Fruit fly (Drosophila melanogaster): ENCODE data around the gene Atet.

The Atet gene

dm6 chr2L:4345569-4346131 is 11.9 kb downstream of the Atet start (continued):
- TF ChIP-seq Dref (GFP tag; IDR thresholded peaks at IDR 0.05) (no peak), ci (GFP tag; IDR thresholded peaks at IDR 0.05) (no peak; the same call in 2 of the 3 replicates), sc (optimal IDR thresholded peaks at IDR 0.05) (no peak), sc (GFP tag; optimal IDR thresholded peaks at IDR 0.05) (no peak), knrl (GFP tag; IDR thresholded peaks at IDR 0.05; ENCODE audit: partially characterized antibody) (peak; percentile 34; the same call in 1 of the 3 replicates), HLHmδ (GFP tag; optimal IDR thresholded peaks at IDR 0.05) (no peak), CG12299 (tag; optimal IDR thresholded peaks at IDR 0.05) (no peak), fd3F (GFP tag; optimal IDR thresholded peaks at IDR 0.05) (no peak), Spps (tag; optimal IDR thresholded peaks at IDR 0.05) (no peak), CG9437 (GFP tag; optimal IDR thresholded peaks at IDR 0.05) (no peak), gce (GFP tag; IDR thresholded peaks at IDR 0.05) (no peak), rib (GFP tag; IDR thresholded peaks at IDR 0.05) (no peak), bowl (GFP tag; IDR thresholded peaks at IDR 0.05) (no peak), pros (GFP tag; optimal IDR thresholded peaks at IDR 0.05) (peak; percentile 92), onecut (GFP tag; IDR thresholded peaks at IDR 0.05) (no peak), CG6254 (GFP tag; optimal IDR thresholded peaks at IDR 0.05) (no peak), Awh (GFP tag; IDR thresholded peaks at IDR 0.05) (no peak), ems (GFP tag; optimal IDR thresholded peaks at IDR 0.05) (no peak), unc-4 (GFP tag; IDR thresholded peaks at IDR 0.05; ENCODE audit: partially characterized antibody) (0 out of 2 replicates have a peak, but pooled peaks have one; percentile 27), da (GFP tag; optimal IDR thresholded peaks at IDR 0.05) (no peak), cad (GFP tag; optimal IDR thresholded peaks at IDR 0.05) (no peak), ac (GFP tag; optimal IDR thresholded peaks at IDR 0.05) (no peak), Trl (optimal IDR thresholded peaks at IDR 0.05) (no peak), Trl (GFP tag; optimal IDR thresholded peaks at IDR 0.05) (no peak), danr (GFP tag; IDR thresholded peaks at IDR 0.05) (no peak), CG4730 (GFP tag; IDR thresholded peaks at IDR 0.05) (no peak), amos (GFP tag; IDR thresholded peaks at IDR 0.05; ENCODE audit: partially characterized antibody) (peak; percentile 72), CG31365 (tag; optimal IDR thresholded peaks at IDR 0.05) (peak; percentile 50), CG13123 (GFP tag; optimal IDR thresholded peaks at IDR 0.05) (no peak), kah (GFP tag; optimal IDR thresholded peaks at IDR 0.05) (no peak), zfh2 (GFP tag; optimal IDR thresholded peaks at IDR 0.05) (no peak), cwo (GFP tag; optimal IDR thresholded peaks at IDR 0.05) (no peak), CG10959 (GFP tag; IDR thresholded peaks at IDR 0.05) (no peak), sqz (GFP tag; optimal IDR thresholded peaks at IDR 0.05) (no peak), dpn (GFP tag; optimal IDR thresholded peaks at IDR 0.05) (peak in 1 of 2 experiments; percentile 18), CG1602 (GFP tag; optimal IDR thresholded peaks at IDR 0.05) (no peak), CG12219 (GFP tag; optimal IDR thresholded peaks at IDR 0.05) (no peak), CG13424 (tag; optimal IDR thresholded peaks at IDR 0.05) (no peak), CHES-1-like (GFP tag; optimal IDR thresholded peaks at IDR 0.05) (no peak), wek (GFP tag; optimal IDR thresholded peaks at IDR 0.05) (no peak), az2 (GFP tag; optimal IDR thresholded peaks at IDR 0.05) (no peak), CG1603 (tag; optimal IDR thresholded peaks at IDR 0.05) (peak; percentile 14), CG12659 (GFP tag; optimal IDR thresholded peaks at IDR 0.05) (peak; percentile 8), row (GFP tag; IDR thresholded peaks at IDR 0.05) (no peak), chif (GFP tag; optimal IDR thresholded peaks at IDR 0.05) (no peak), chn (GFP tag; optimal IDR thresholded peaks at IDR 0.05) (no peak), wdn (GFP tag; IDR thresholded peaks at IDR 0.05) (no peak), Usf (GFP tag; optimal IDR thresholded peaks at IDR 0.05) (no peak), sr (GFP tag; IDR thresholded peaks at IDR 0.05) (no peak), chm (GFP tag; IDR thresholded peaks at IDR 0.05) (no peak), Oaz (GFP tag; IDR thresholded peaks at IDR 0.05) (no peak), CG10654 (GFP tag; optimal IDR thresholded peaks at IDR 0.05) (no peak)

Measured in whole organism, embryonic.